Fruit fly (Drosophila melanogaster) whole organism, embryonic: Measurements from ENCODE around the gene CecB.

Source experiments
- Bteb2 ChIP-seq: fragments of 200-800 bp; sonication (Bioruptor generic); optimal IDR thresholded peaks from 2 replicates; lab custom pipeline; 2016; ENCODE audit warnings: missing biosample characterization, missing genetic modification characterization
- C15 ChIP-seq: fragments of 200-800 bp; sonication (Bioruptor generic); IDR thresholded peaks from 3 replicates; pipeline ENCODE4 v1.3.6; 2022; ENCODE audit warnings: missing biosample characterization, missing genetic modification characterization
- CG10979 ChIP-seq: fragments of 200-800 bp; sonication (Bioruptor generic); optimal IDR thresholded peaks from 2 replicates; lab custom pipeline; 2018; ENCODE audit warnings: missing biosample characterization, mild to moderate bottlenecking, missing genetic modification characterization, moderate library complexity
- CG11093 ChIP-seq: fragments of 200-800 bp; sonication (Bioruptor generic); IDR thresholded peaks from 3 replicates; pipeline ENCODE4 v1.3.6; 2022; ENCODE audit warnings: missing biosample characterization, missing genetic modification characterization
- CG11247 ChIP-seq: fragments of 200-800 bp; sonication (Bioruptor generic); IDR thresholded peaks from 2 replicates; pipeline ENCODE4 v1.3.6; 2022; ENCODE audit warnings: missing biosample characterization, missing genetic modification characterization
- CG14050 ChIP-seq: fragments of 200-800 bp; sonication (Bioruptor generic); IDR thresholded peaks from 3 replicates; pipeline ENCODE4 v1.3.6; 2022; ENCODE audit warnings: missing biosample characterization, missing genetic modification characterization
- CG1529 ChIP-seq: fragments of 200-800 bp; sonication (Bioruptor generic); optimal IDR thresholded peaks from 3 replicates; lab custom pipeline; 2018; ENCODE audit warnings: missing biosample characterization, missing genetic modification characterization
- CG15479 ChIP-seq: fragments of 200-800 bp; sonication (Bioruptor generic); optimal IDR thresholded peaks from 3 replicates; lab custom pipeline; 2019; ENCODE audit warnings: missing biosample characterization, mild to moderate bottlenecking, missing genetic modification characterization, moderate library complexity
- CG18476 ChIP-seq: fragments of 200-800 bp; sonication (Bioruptor generic); optimal IDR thresholded peaks from 2 replicates; lab custom pipeline; 2016; ENCODE audit warnings: missing biosample characterization, mild to moderate bottlenecking, missing genetic modification characterization
- CG30020 ChIP-seq: fragments of 200-800 bp; optimal IDR thresholded peaks from 2 replicates; lab custom pipeline; 2019; ENCODE audit warnings: missing biosample characterization, mild to moderate bottlenecking, missing genetic modification characterization, moderate library complexity
- CG30403 ChIP-seq: fragments of 200-800 bp; sonication (Bioruptor generic); optimal IDR thresholded peaks from 3 replicates; lab custom pipeline; 2016; ENCODE audit warnings: missing biosample characterization, missing genetic modification characterization
- CG3726 ChIP-seq: fragments of 200-800 bp; sonication (Bioruptor generic); IDR thresholded peaks from 3 replicates; pipeline ENCODE4, ENCODE4 v1.3.6; 2022; ENCODE audit warnings: missing biosample characterization, missing genetic modification characterization
- CG4328 ChIP-seq: fragments of 200-800 bp; sonication (Bioruptor generic); optimal IDR thresholded peaks from 3 replicates; lab custom pipeline; 2017; ENCODE audit warnings: missing biosample characterization, missing genetic modification reagents, missing genetic modification characterization
- CG4730 ChIP-seq: fragments of 200-800 bp; sonication (Bioruptor generic); IDR thresholded peaks from 2 replicates; pipeline ENCODE4 v1.3.6; 2022; ENCODE audit warnings: missing biosample characterization, missing genetic modification characterization
- CG6791 ChIP-seq: fragments of 200-800 bp; sonication (Bioruptor generic); IDR thresholded peaks from 3 replicates; pipeline ENCODE4 v1.3.6; 2022; ENCODE audit warnings: missing biosample characterization, missing genetic modification characterization; ENCODE audit not compliant: partially characterized antibody
- CG8089 ChIP-seq: fragments of 200-800 bp; sonication (Bioruptor generic); optimal IDR thresholded peaks from 3 replicates; lab custom pipeline; 2016; ENCODE audit warnings: missing biosample characterization, missing genetic modification characterization
- CG8765 ChIP-seq: fragments of 200-800 bp; sonication (Bioruptor generic); IDR thresholded peaks from 2 replicates; pipeline ENCODE4 v1.3.6; 2022; ENCODE audit warnings: missing biosample characterization, missing genetic modification characterization
- CkIIα-i1 ChIP-seq: fragments of 200-800 bp; sonication (Bioruptor generic); IDR thresholded peaks from 2 replicates; pipeline ENCODE4 v1.3.6; 2022; ENCODE audit warnings: missing biosample characterization, missing genetic modification characterization
- Dll ChIP-seq: fragments of 200-800 bp; sonication (Bioruptor generic); IDR thresholded peaks from 4 replicates; pipeline ENCODE4 v1.3.6; 2022; ENCODE audit warnings: missing biosample characterization, missing genetic modification characterization; ENCODE audit not compliant: partially characterized antibody
- Dp ChIP-seq: fragments of 200-800 bp; sonication (Bioruptor generic); optimal IDR thresholded peaks from 2 replicates; lab custom pipeline; 2018; ENCODE audit warnings: missing biosample characterization, mild to moderate bottlenecking, missing genetic modification characterization, moderate library complexity
- E2f2 ChIP-seq: fragments of 200-800 bp; sonication (Bioruptor generic); IDR thresholded peaks from 2 replicates; pipeline ENCODE4 v1.3.6; 2022; ENCODE audit warnings: missing biosample characterization, missing genetic modification characterization
- Elba2 ChIP-seq: fragments of 200-800 bp; sonication (Bioruptor generic); optimal IDR thresholded peaks from 3 replicates; lab custom pipeline; 2016; ENCODE audit warnings: missing biosample characterization, missing genetic modification characterization
- HHEX ChIP-seq: fragments of 200-800 bp; sonication (Bioruptor generic); optimal IDR thresholded peaks from 3 replicates; lab custom pipeline; 2017; ENCODE audit warnings: missing biosample characterization, mild to moderate bottlenecking, missing genetic modification characterization, missing genetic modification reagents
- Hand ChIP-seq: fragments of 200-800 bp; sonication (Bioruptor generic); optimal IDR thresholded peaks from 2 replicates; lab custom pipeline; 2017; ENCODE audit warnings: mild to moderate bottlenecking, missing biosample characterization, missing genetic modification reagents, missing genetic modification characterization
- Kr ChIP-seq: fragments of 200-800 bp; sonication (Bioruptor generic); optimal IDR thresholded peaks from 2 replicates; lab custom pipeline; 2017; ENCODE audit warnings: missing biosample characterization, mild to moderate bottlenecking, missing genetic modification characterization
- Mad ChIP-seq: fragments of 200-800 bp; sonication (Bioruptor generic); optimal IDR thresholded peaks from 2 replicates; lab custom pipeline; 2016; ENCODE audit warnings: missing biosample characterization, missing genetic modification characterization
- Mes4 ChIP-seq: fragments of 200-800 bp; sonication (Bioruptor generic); optimal IDR thresholded peaks from 2 replicates; lab custom pipeline; 2016; ENCODE audit warnings: missing biosample characterization, missing genetic modification characterization
- NfI ChIP-seq: fragments of 200-800 bp; sonication (Bioruptor generic); optimal IDR thresholded peaks from 3 replicates; lab custom pipeline; 2018; ENCODE audit warnings: missing biosample characterization, mild to moderate bottlenecking, missing genetic modification characterization, moderate library complexity
- Sry-β ChIP-seq: fragments of 200-800 bp; sonication (Bioruptor generic); optimal IDR thresholded peaks from 2 replicates; lab custom pipeline; 2018; ENCODE audit warnings: missing biosample characterization, mild to moderate bottlenecking, missing genetic modification characterization, moderate library complexity
- Vsx1 ChIP-seq: fragments of 200-800 bp; sonication (Bioruptor generic); optimal IDR thresholded peaks from 2 replicates; lab custom pipeline; 2017; ENCODE audit warnings: missing biosample characterization, mild to moderate bottlenecking, missing genetic modification characterization, missing genetic modification reagents
- aop ChIP-seq: fragments of 200-800 bp; sonication (Bioruptor generic); IDR thresholded peaks from 2 replicates; pipeline ENCODE4 v1.3.6; 2022; ENCODE audit warnings: missing biosample characterization, missing genetic modification characterization
- cg ChIP-seq: fragments of 200-800 bp; sonication (Bioruptor generic); optimal IDR thresholded peaks from 3 replicates; lab custom pipeline; 2019; ENCODE audit warnings: missing biosample characterization, mild to moderate bottlenecking, missing genetic modification characterization, moderate library complexity
- chn ChIP-seq: fragments of 200-800 bp; sonication (Bioruptor generic); optimal IDR thresholded peaks from 2 replicates; lab custom pipeline; 2016; ENCODE audit warnings: missing biosample characterization, missing genetic modification characterization
- cwo ChIP-seq: fragments of 200-800 bp; sonication (Bioruptor generic); optimal IDR thresholded peaks from 3 replicates; lab custom pipeline; 2017; ENCODE audit warnings: missing biosample characterization, missing genetic modification characterization, mild to moderate bottlenecking, moderate library complexity, missing genetic modification reagents
- dmrt11E ChIP-seq: fragments of 200-800 bp; sonication (Bioruptor generic); optimal IDR thresholded peaks from 3 replicates; lab custom pipeline; 2018; ENCODE audit warnings: missing biosample characterization, mild to moderate bottlenecking, missing genetic modification characterization, moderate library complexity
- dysf ChIP-seq: fragments of 200-800 bp; sonication (Bioruptor generic); IDR thresholded peaks from 3 replicates; pipeline ENCODE4 v1.3.6; 2022; ENCODE audit warnings: missing biosample characterization, missing genetic modification characterization
- fu2 ChIP-seq: fragments of 200-800 bp; sonication (Bioruptor generic); optimal IDR thresholded peaks from 2 replicates; lab custom pipeline; 2016; ENCODE audit warnings: missing biosample characterization, missing genetic modification characterization
- lilli ChIP-seq: fragments of 200-800 bp; sonication (Bioruptor generic); optimal IDR thresholded peaks from 3 replicates; lab custom pipeline; 2016; ENCODE audit warnings: missing biosample characterization, missing genetic modification characterization
- pita ChIP-seq: fragments of 200-800 bp; sonication (Bioruptor generic); optimal IDR thresholded peaks from 2 replicates; lab custom pipeline; 2017; ENCODE audit warnings: missing biosample characterization, mild to moderate bottlenecking, missing genetic modification characterization
- pros ChIP-seq: fragments of 200-800 bp; sonication (Bioruptor generic); optimal IDR thresholded peaks from 3 replicates; lab custom pipeline; 2019; ENCODE audit warnings: missing biosample characterization, mild to moderate bottlenecking, missing genetic modification characterization, moderate library complexity
- sens-2 ChIP-seq: fragments of 200-800 bp; sonication (Bioruptor generic); IDR thresholded peaks from 2 replicates; pipeline ENCODE4 v1.3.6; 2022; ENCODE audit warnings: missing biosample characterization, missing genetic modification characterization
- stc ChIP-seq: fragments of 200-800 bp; sonication (Bioruptor generic); IDR thresholded peaks from 2 replicates; pipeline ENCODE4 v1.3.6; 2022; ENCODE audit warnings: missing biosample characterization, missing genetic modification characterization
- sug ChIP-seq: fragments of 200-800 bp; optimal IDR thresholded peaks from 2 replicates; lab custom pipeline; 2019; ENCODE audit warnings: missing biosample characterization, mild to moderate bottlenecking, missing genetic modification characterization, moderate library complexity
- tin ChIP-seq: fragments of 200-800 bp; sonication (Bioruptor generic); optimal IDR thresholded peaks from 3 replicates; lab custom pipeline; 2016; ENCODE audit warnings: missing biosample characterization, missing genetic modification characterization
- tll ChIP-seq, 2 experiments: fragments of 200-800 bp in 1 of 2; fragments of >200 bp in 1 of 2; sonication (Bioruptor generic) in 1 of 2; optimal IDR thresholded peaks; 2 replicates each; lab custom pipeline; 2017 to 2019; ENCODE audit warnings: missing biosample characterization in 2 of 2, missing genetic modification characterization in 2 of 2, mild to moderate bottlenecking in 1 of 2, moderate library complexity in 1 of 2
- ttk ChIP-seq: fragments of 200-800 bp; sonication (Bioruptor generic); IDR thresholded peaks from 2 replicates; pipeline ENCODE4 v2.1.2; 2022; ENCODE audit warnings: missing biosample characterization, missing genetic modification characterization
- usp ChIP-seq: fragments of >200 bp; optimal IDR thresholded peaks from 2 replicates; lab custom pipeline; 2017; ENCODE audit warnings: missing biosample characterization, missing genetic modification characterization
- zen2 ChIP-seq: fragments of 200-800 bp; sonication (Bioruptor generic); IDR thresholded peaks from 3 replicates; pipeline ENCODE4 v1.3.6; 2022; ENCODE audit warnings: missing biosample characterization, missing genetic modification characterization; ENCODE audit not compliant: partially characterized antibody
- zfh1 ChIP-seq: fragments of 200-800 bp; sonication (Bioruptor generic); IDR thresholded peaks from 3 replicates; pipeline ENCODE4 v1.3.6; 2022; ENCODE audit warnings: missing biosample characterization, missing genetic modification characterization

CecB gene

dm6 chr3R:30203104-30203986 is 10.3 kb downstream of the CecB start (continued):
- TF ChIP-seq Sry-β (GFP tag; lab: Kevin White, UChicago) (peak; percentile 64), zen2 (GFP tag; lab: Robert Waterston, UW) (no peak), E2f2 (GFP tag; lab: Robert Waterston, UW) (peak; percentile 67), NfI (GFP tag; lab: Kevin White, UChicago) (peak; percentile 90), tll (GFP tag; optimal IDR thresholded peaks at IDR 0.05; lab: Kevin White, UChicago) (peak in 1 of 2 experiments; percentile 59), CG11093 (peak; percentile 90), CG30020 (peak; percentile 76), CG4730 (peak; percentile 88), ttk (peak; percentile 95), zfh1 (GFP tag; lab: Robert Waterston, UW) (peak; percentile 88), CkIIα-i1 (peak; percentile 88), Elba2 (GFP tag; lab: Kevin White, UChicago) (no peak), Vsx1 (GFP tag; lab: Kevin White, UChicago) (peak; percentile 91), aop (GFP tag; lab: Robert Waterston, UW) (peak; percentile 95), Mes4 (GFP tag; lab: Kevin White, UChicago) (peak; percentile 91), lilli (peak; percentile 96), dmrt11E (tag; lab: Kevin White, UChicago) (peak; percentile 71), usp (no peak), tin (GFP tag; lab: Kevin White, UChicago) (peak; percentile 97), cwo (GFP tag; lab: Kevin White, UChicago) (peak; percentile 97), pita (no peak), Kr (peak; percentile 62), CG8089 (GFP tag; lab: Kevin White, UChicago) (peak; percentile 86), CG11247 (GFP tag; lab: Robert Waterston, UW) (peak; percentile 73), Dll (GFP tag; lab: Robert Waterston, UW) (no peak), HHEX (GFP tag; lab: Kevin White, UChicago) (peak; percentile 96), CG8765 (GFP tag; lab: Robert Waterston, UW) (peak; percentile 66; the same call in 1 of the 2 replicates), CG4328 (GFP tag; lab: Kevin White, UChicago) (peak; percentile 90), stc (GFP tag; lab: Robert Waterston, UW) (peak; percentile 92), Bteb2 (GFP tag; lab: Kevin White, UChicago) (peak; percentile 90), chn (GFP tag; lab: Kevin White, UChicago) (peak; percentile 93), CG18476 (peak; percentile 96), cg (no peak), CG14050 (peak; percentile 96), sens-2 (peak; percentile 94), CG6791 (no peak), CG3726 (GFP tag; lab: Robert Waterston, UW) (peak; percentile 87), dysf (GFP tag; lab: Robert Waterston, UW) (peak; percentile 97), CG15479 (GFP tag; lab: Kevin White, UChicago) (no peak), Mad (peak; percentile 85), fu2 (GFP tag; lab: Kevin White, UChicago) (peak; percentile 94), Hand (GFP tag; lab: Kevin White, UChicago) (peak; percentile 85), C15 (GFP tag; lab: Robert Waterston, UW) (peak; percentile 90; the same call in 2 of the 3 replicates), CG10979 (peak; percentile 97), Dp (GFP tag; lab: Kevin White, UChicago) (no peak), sug (tag; lab: Kevin White, UChicago) (peak; percentile 90), pros (peak; percentile 7), CG30403 (GFP tag; lab: Kevin White, UChicago) (peak; percentile 97), CG1529 (GFP tag; lab: Kevin White, UChicago) (peak; percentile 74)
